Worm (Caenorhabditis elegans): Measurements from ENCODE around the gene rnf-5.

rnf-5 gene

ce11 chrIII:4170903-4171377, 4.3 kb upstream of the rnf-5 start, which contains the start of the genes rnf-121 and C16C10.4:
Gene rnf-121 (minus strand): TSS chrIII:4170953.
Gene C16C10.4 (plus strand): TSS chrIII:4171336.
- TF ChIP-seq nhr-41 (GFP tag; IDR thresholded peaks at IDR 0.05) (no peak), nhr-42 (GFP tag; IDR thresholded peaks at IDR 0.05) (no peak), nhr-77 (tag; optimal IDR thresholded peaks at IDR 0.05) (no peak), Y48G9A.11 (GFP tag; IDR thresholded peaks at IDR 0.05) (peak; percentile 63; the same call in 1 of the 2 replicates), cey-2 (tag; optimal IDR thresholded peaks at IDR 0.05; ENCODE audit: borderline replicate concordance, insufficient read depth) (no peak), hlh-11 (tag; optimal IDR thresholded peaks at IDR 0.05) (no peak), lin-15B (tag; optimal IDR thresholded peaks at IDR 0.05) (no peak), nhr-28 (tag; optimal IDR thresholded peaks at IDR 0.05) (no peak), lin-13 (GFP tag; optimal IDR thresholded peaks at IDR 0.05) (no peak), lim-7 (GFP tag; IDR thresholded peaks at IDR 0.05) (peak; percentile 58; the same call in 1 of the 2 replicates), fkh-10 (GFP tag; optimal IDR thresholded peaks at IDR 0.05) (no peak), hmg-1.1 (GFP tag; IDR thresholded peaks at IDR 0.05) (peak; percentile 63), lin-38 (GFP tag; IDR thresholded peaks at IDR 0.05) (peak; percentile 74), F49E8.2 (tag; optimal IDR thresholded peaks at IDR 0.05; ENCODE audit: borderline replicate concordance) (peak; percentile 29), zip-2 (tag; optimal IDR thresholded peaks at IDR 0.05) (peak; percentile 23), mes-2 (tag; optimal IDR thresholded peaks at IDR 0.05; ENCODE audit: poor library complexity, severe bottlenecking) (peak; percentile 95), nhr-237 (tag; optimal IDR thresholded peaks at IDR 0.05) (no peak), Y105C5A.15 (GFP tag; IDR thresholded peaks at IDR 0.05) (no peak), egl-27 (tag; optimal IDR thresholded peaks at IDR 0.05) (no peak), ceh-44 (GFP tag; IDR thresholded peaks at IDR 0.05) (no peak), R02D3.7 (tag; optimal IDR thresholded peaks at IDR 0.05) (no peak), nhr-6 (tag; optimal IDR thresholded peaks at IDR 0.05) (peak; percentile 67), unc-39 (tag; optimal IDR thresholded peaks at IDR 0.05) (no peak), fos-1 (tag; optimal IDR thresholded peaks at IDR 0.05) (no peak), spr-3 (GFP tag; optimal IDR thresholded peaks at IDR 0.05) (no peak), aha-1 (tag) (peak; percentile 45), lin-1 (GFP tag; IDR thresholded peaks at IDR 0.05) (no peak), dmd-8 (GFP tag; IDR thresholded peaks at IDR 0.05) (no peak), ceh-32 (tag; optimal IDR thresholded peaks at IDR 0.05; ENCODE audit: poor library complexity) (no peak), gei-8 (GFP tag; optimal IDR thresholded peaks at IDR 0.05) (no peak), ceh-62 (tag; optimal IDR thresholded peaks at IDR 0.05) (no peak), aly-2 (tag; optimal IDR thresholded peaks at IDR 0.05) (no peak), jun-1 (tag; optimal IDR thresholded peaks at IDR 0.05) (no peak), zfp-3 (GFP tag; conservative IDR thresholded peaks at IDR 0.05) (no peak), hlh-30 (tag; optimal IDR thresholded peaks at IDR 0.05; ENCODE audit: insufficient read depth) (no peak), mxl-3 (GFP tag; optimal IDR thresholded peaks at IDR 0.05) (no peak), saeg-2 (GFP tag; IDR thresholded peaks at IDR 0.05) (no peak), madf-5 (GFP tag; IDR thresholded peaks at IDR 0.05) (no peak), mdt-29 (GFP tag; IDR thresholded peaks at IDR 0.05) (no peak), tra-1 (GFP tag; IDR thresholded peaks at IDR 0.05) (no peak), daf-19 (GFP tag; conservative IDR thresholded peaks at IDR 0.05) (0 out of 2 replicates have a peak, but pooled peaks have one; percentile 54), egl-43 (GFP tag; IDR thresholded peaks at IDR 0.05) (no peak), D1046.2 (GFP tag; IDR thresholded peaks at IDR 0.05) (no peak), nhr-111 (GFP tag; optimal IDR thresholded peaks at IDR 0.05) (no peak), ctbp-1 (GFP tag; IDR thresholded peaks at IDR 0.05) (no peak), T26A8.4 (GFP tag; IDR thresholded peaks at IDR 0.05) (no peak; the same call in 1 of the 2 replicates), daf-16 (GFP tag; optimal IDR thresholded peaks at IDR 0.05) (peak in 1 of 2 experiments; percentile 70), daf-16 (tag; optimal IDR thresholded peaks at IDR 0.05) (no peak), lir-3 (tag; optimal IDR thresholded peaks at IDR 0.05) (no peak), ZK546.5 (tag; optimal IDR thresholded peaks at IDR 0.05) (no peak), tag-97 (GFP tag; IDR thresholded peaks at IDR 0.05) (no peak), madf-9 (GFP tag; conservative IDR thresholded peaks at IDR 0.05) (no peak)

Data from whole organism, L4 larva.